Worm (Caenorhabditis elegans) whole organism, L4/young adult: ENCODE data around the gene F44E7.3.
"Not testable (repeated sequence)": the region's sequence is repeated elsewhere in the genome, so short reads cannot be mapped to it uniquely, and the experiment has no call there.

Source experiments
- dao-5 ChIP-seq: sonication (generic microtip); optimal IDR thresholded peaks from 2 replicates; lab custom pipeline; 2016; ENCODE audit warnings: missing genotype, missing genetic modification characterization, moderate library complexity, missing compliant biosample characterization
- him-1 ChIP-seq: sonication (generic microtip); optimal IDR thresholded peaks from 2 replicates; lab custom pipeline; 2016; ENCODE audit warnings: missing genotype, missing genetic modification reagents, missing genetic modification characterization, missing compliant biosample characterization

DNA sequence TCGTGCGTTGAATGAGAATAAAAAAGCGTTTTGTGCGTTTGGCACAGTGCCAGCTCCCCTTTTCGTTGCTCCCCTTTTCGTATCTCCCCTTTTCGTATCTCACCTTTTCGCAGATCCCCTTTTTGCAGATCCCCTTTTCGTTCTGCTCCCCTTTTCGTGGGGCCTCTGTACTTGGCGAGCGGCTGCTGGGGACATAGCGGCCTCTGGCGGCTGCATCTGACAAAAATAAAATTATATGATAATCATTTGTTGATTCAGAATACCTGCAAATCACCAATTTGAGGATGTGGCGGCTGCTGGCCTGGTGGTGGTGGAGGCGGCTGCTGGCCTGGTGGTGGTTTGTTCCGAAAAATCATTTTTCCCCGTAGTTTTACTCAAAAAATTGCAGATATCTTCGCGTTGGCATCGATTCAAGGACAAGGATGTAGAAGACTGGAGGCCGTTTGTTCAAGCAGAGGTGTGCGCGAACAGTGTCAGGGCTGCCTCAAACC, 16.5 kb upstream of the F44E7.3 start, which contains the start of gene K09H11.11:
- not testable (repeated sequence) for TF ChIP-seq him-1 (tag; lab: Kevin White, UChicago); dao-5
